Fruit fly (Drosophila melanogaster) whole organism, embryonic: ENCODE results near the gene nAChRbeta1.

Experiments used
- Bgb ChIP-seq: fragments of 200-800 bp; sonication (Bioruptor generic); IDR thresholded peaks from 2 replicates; pipeline ENCODE4 v1.3.6; 2022; ENCODE audit warnings: missing biosample characterization, missing genetic modification characterization; ENCODE audit not compliant: partially characterized antibody
- CG1024 ChIP-seq: fragments of 200-800 bp; sonication (Bioruptor generic); IDR thresholded peaks from 2 replicates; pipeline ENCODE4 v1.3.6; 2022; ENCODE audit warnings: missing biosample characterization, missing genetic modification characterization
- CG11085 ChIP-seq: fragments of 200-800 bp; sonication (Bioruptor generic); IDR thresholded peaks from 2 replicates; pipeline ENCODE4 v1.3.6; 2022; ENCODE audit warnings: missing biosample characterization, missing genetic modification characterization
- CG11247 ChIP-seq: fragments of 200-800 bp; sonication (Bioruptor generic); IDR thresholded peaks from 2 replicates; pipeline ENCODE4 v1.3.6; 2022; ENCODE audit warnings: missing biosample characterization, missing genetic modification characterization
- CG11456 ChIP-seq: fragments of 200-800 bp; sonication (Bioruptor generic); IDR thresholded peaks from 3 replicates; pipeline ENCODE4 v1.3.6; 2022; ENCODE audit warnings: missing biosample characterization, missing genetic modification characterization
- CG11504 ChIP-seq: fragments of 200-800 bp; sonication (Bioruptor generic); optimal IDR thresholded peaks from 3 replicates; lab custom pipeline; 2019; ENCODE audit warnings: missing biosample characterization, mild to moderate bottlenecking, missing genetic modification characterization, moderate library complexity
- CG12219 ChIP-seq: fragments of 200-800 bp; sonication (Bioruptor generic); optimal IDR thresholded peaks from 3 replicates; lab custom pipeline; 2018; ENCODE audit warnings: missing biosample characterization, mild to moderate bottlenecking, missing genetic modification characterization
- CG12744 ChIP-seq: fragments of 200-800 bp; sonication (Bioruptor generic); optimal IDR thresholded peaks from 2 replicates; lab custom pipeline; 2016; ENCODE audit warnings: missing biosample characterization, missing genetic modification characterization
- CG13123 ChIP-seq: fragments of 200-800 bp; sonication (Bioruptor generic); optimal IDR thresholded peaks from 2 replicates; lab custom pipeline; 2016; ENCODE audit warnings: missing biosample characterization, missing genetic modification characterization
- CG13775 ChIP-seq: fragments of 200-800 bp; sonication (Bioruptor generic); optimal IDR thresholded peaks from 3 replicates; lab custom pipeline; 2017; ENCODE audit warnings: missing biosample characterization, mild to moderate bottlenecking, missing genetic modification characterization
- CG14667 ChIP-seq: fragments of 200-800 bp; sonication (Bioruptor generic); IDR thresholded peaks from 2 replicates; pipeline ENCODE4 v1.3.6; 2022; ENCODE audit warnings: missing biosample characterization, missing genetic modification characterization
- CG16815 ChIP-seq: fragments of 200-800 bp; sonication (Bioruptor generic); optimal IDR thresholded peaks from 3 replicates; lab custom pipeline; 2017; ENCODE audit warnings: missing biosample characterization, mild to moderate bottlenecking, missing genetic modification characterization
- CG17328 ChIP-seq: fragments of 200-800 bp; sonication (Bioruptor generic); IDR thresholded peaks from 2 replicates; pipeline ENCODE4 v1.3.6; 2022; ENCODE audit warnings: missing biosample characterization, missing genetic modification characterization
- CG1832 ChIP-seq: fragments of 200-800 bp; sonication (Bioruptor generic); optimal IDR thresholded peaks from 2 replicates; lab custom pipeline; 2017; ENCODE audit warnings: missing biosample characterization, mild to moderate bottlenecking, missing genetic modification characterization, inconsistent platforms
- CG18599 ChIP-seq: fragments of 200-800 bp; sonication (Bioruptor generic); optimal IDR thresholded peaks from 3 replicates; lab custom pipeline; 2017; ENCODE audit warnings: missing biosample characterization, missing genetic modification characterization, mild to moderate bottlenecking, moderate library complexity, missing genetic modification reagents
- CG2116 ChIP-seq: fragments of 200-800 bp; sonication (Bioruptor generic); optimal IDR thresholded peaks from 3 replicates; lab custom pipeline; 2018; ENCODE audit warnings: missing biosample characterization, mild to moderate bottlenecking, missing genetic modification characterization
- CG2875 ChIP-seq: fragments of 200-800 bp; sonication (Bioruptor generic); optimal IDR thresholded peaks from 2 replicates; lab custom pipeline; 2017; ENCODE audit warnings: missing biosample characterization, mild to moderate bottlenecking, missing genetic modification characterization, missing genetic modification reagents
- CG31224 ChIP-seq: fragments of 200-800 bp; sonication (Bioruptor generic); IDR thresholded peaks from 2 replicates; pipeline ENCODE4 v1.3.6; 2022; ENCODE audit warnings: missing biosample characterization, missing genetic modification characterization
- CG4404 ChIP-seq: fragments of 200-800 bp; sonication (Bioruptor generic); IDR thresholded peaks from 2 replicates; pipeline ENCODE4 v1.3.6; 2022; ENCODE audit warnings: missing biosample characterization, missing genetic modification characterization
- CG4730 ChIP-seq: fragments of 200-800 bp; sonication (Bioruptor generic); IDR thresholded peaks from 2 replicates; pipeline ENCODE4 v1.3.6; 2022; ENCODE audit warnings: missing biosample characterization, missing genetic modification characterization
- CG4820 ChIP-seq: fragments of 200-800 bp; sonication (Bioruptor generic); optimal IDR thresholded peaks from 3 replicates; lab custom pipeline; 2016; ENCODE audit warnings: missing biosample characterization, missing genetic modification characterization
- CG5953 ChIP-seq: fragments of 200-800 bp; sonication (Bioruptor generic); IDR thresholded peaks from 2 replicates; pipeline ENCODE4 v1.3.6; 2022; ENCODE audit warnings: missing biosample characterization, missing genetic modification characterization
- CG6175 ChIP-seq: fragments of 200-800 bp; sonication (Bioruptor generic); IDR thresholded peaks from 3 replicates; pipeline ENCODE4 v1.3.6; 2022; ENCODE audit warnings: missing biosample characterization, missing genetic modification characterization
- CG7357 ChIP-seq: fragments of 200-800 bp; sonication (Bioruptor generic); IDR thresholded peaks from 3 replicates; pipeline ENCODE4 v1.3.6; 2022; ENCODE audit warnings: missing biosample characterization, missing genetic modification characterization
- CG7745 ChIP-seq: fragments of 200-800 bp; sonication (Bioruptor generic); optimal IDR thresholded peaks from 2 replicates; lab custom pipeline; 2018; ENCODE audit warnings: missing biosample characterization, mild to moderate bottlenecking, missing genetic modification characterization, moderate library complexity
- CG8765 ChIP-seq: fragments of 200-800 bp; sonication (Bioruptor generic); IDR thresholded peaks from 2 replicates; pipeline ENCODE4 v1.3.6; 2022; ENCODE audit warnings: missing biosample characterization, missing genetic modification characterization
- Deaf1 ChIP-seq: fragments of 200-800 bp; optimal IDR thresholded peaks from 3 replicates; lab custom pipeline; 2019; ENCODE audit warnings: missing biosample characterization, mild to moderate bottlenecking, missing genetic modification characterization, moderate library complexity
- Fer3 ChIP-seq: fragments of 200-800 bp; sonication (Bioruptor generic); optimal IDR thresholded peaks from 2 replicates; lab custom pipeline; 2018; ENCODE audit warnings: missing biosample characterization, mild to moderate bottlenecking, missing genetic modification characterization, moderate library complexity
- HLH54F ChIP-seq: fragments of 200-800 bp; sonication (Bioruptor generic); optimal IDR thresholded peaks from 3 replicates; lab custom pipeline; 2016; ENCODE audit warnings: missing biosample characterization, missing genetic modification characterization
- Hr51 ChIP-seq, 2 experiments: fragments of 200-800 bp; sonication (Bioruptor generic); optimal IDR thresholded peaks; 2 replicates in 1 of 2; 3 replicates in 1 of 2; lab custom pipeline; 2016 to 2018; ENCODE audit warnings: missing biosample characterization in 2 of 2, missing genetic modification characterization in 2 of 2, mild to moderate bottlenecking in 1 of 2, moderate library complexity in 1 of 2
- Lhr ChIP-seq: fragments of 200-800 bp; sonication (Bioruptor generic); optimal IDR thresholded peaks from 3 replicates; lab custom pipeline; 2017; ENCODE audit warnings: mild to moderate bottlenecking, missing biosample characterization, missing genetic modification reagents, missing genetic modification characterization
- NC2α ChIP-seq: fragments of 200-800 bp; sonication (Bioruptor generic); optimal IDR thresholded peaks from 2 replicates; lab custom pipeline; 2016; ENCODE audit warnings: missing biosample characterization, missing genetic modification characterization
- NfI ChIP-seq: fragments of 200-800 bp; sonication (Bioruptor generic); optimal IDR thresholded peaks from 3 replicates; lab custom pipeline; 2018; ENCODE audit warnings: missing biosample characterization, mild to moderate bottlenecking, missing genetic modification characterization, moderate library complexity
- Optix ChIP-seq: fragments of 200-800 bp; sonication (Bioruptor generic); IDR thresholded peaks from 3 replicates; pipeline ENCODE4 v1.3.6; 2022; ENCODE audit warnings: missing biosample characterization, missing genetic modification characterization
- Poxn ChIP-seq: fragments of 200-800 bp; sonication (Bioruptor generic); IDR thresholded peaks from 2 replicates; pipeline ENCODE4 v1.3.6; 2022; ENCODE audit warnings: missing biosample characterization, missing genetic modification characterization
- Sry-β ChIP-seq: fragments of 200-800 bp; sonication (Bioruptor generic); optimal IDR thresholded peaks from 2 replicates; lab custom pipeline; 2018; ENCODE audit warnings: missing biosample characterization, mild to moderate bottlenecking, missing genetic modification characterization, moderate library complexity
- aop ChIP-seq: fragments of 200-800 bp; sonication (Bioruptor generic); IDR thresholded peaks from 2 replicates; pipeline ENCODE4 v1.3.6; 2022; ENCODE audit warnings: missing biosample characterization, missing genetic modification characterization
- br ChIP-seq: fragments of >200 bp; optimal IDR thresholded peaks from 2 replicates; lab custom pipeline; 2017
- da ChIP-seq: fragments of 200-800 bp; sonication (Bioruptor generic); optimal IDR thresholded peaks from 2 replicates; lab custom pipeline; 2016; ENCODE audit warnings: missing biosample characterization, missing genetic modification characterization
- hb ChIP-seq: fragments of 200-800 bp; sonication (Bioruptor generic); IDR thresholded peaks from 3 replicates; pipeline ENCODE4 v1.3.6; 2022; ENCODE audit warnings: missing biosample characterization, missing genetic modification characterization; ENCODE audit not compliant: partially characterized antibody
- lilli ChIP-seq: fragments of 200-800 bp; sonication (Bioruptor generic); optimal IDR thresholded peaks from 3 replicates; lab custom pipeline; 2016; ENCODE audit warnings: missing biosample characterization, missing genetic modification characterization
- nerfin-2 ChIP-seq: fragments of 200-800 bp; sonication (Bioruptor generic); IDR thresholded peaks from 2 replicates; pipeline ENCODE4 v1.3.6; 2022; ENCODE audit warnings: missing biosample characterization, missing genetic modification characterization; ENCODE audit not compliant: partially characterized antibody
- peb ChIP-seq: fragments of 200-800 bp; sonication (Bioruptor generic); IDR thresholded peaks from 2 replicates; pipeline ENCODE4 v1.3.6; 2022; ENCODE audit warnings: missing biosample characterization, missing genetic modification characterization
- phol ChIP-seq: fragments of 200-800 bp; sonication (Bioruptor generic); optimal IDR thresholded peaks from 3 replicates; lab custom pipeline; 2018; ENCODE audit warnings: missing biosample characterization, mild to moderate bottlenecking, missing genetic modification characterization, moderate library complexity
- ro ChIP-seq: fragments of 200-800 bp; sonication (Bioruptor generic); IDR thresholded peaks from 2 replicates; pipeline ENCODE4 v1.3.6; 2022; ENCODE audit warnings: missing biosample characterization, missing genetic modification characterization
- sd ChIP-seq: fragments of 200-800 bp; sonication (Bioruptor generic); optimal IDR thresholded peaks from 3 replicates; lab custom pipeline; 2018; ENCODE audit warnings: missing biosample characterization, mild to moderate bottlenecking, missing genetic modification characterization, moderate library complexity
- sens ChIP-seq: fragments of 200-800 bp; sonication (Bioruptor generic); peaks from one replicate; lab custom pipeline; 2016; ENCODE audit warnings: missing biosample characterization, missing genetic modification characterization
- seq ChIP-seq: fragments of 200-800 bp; sonication (Bioruptor generic); IDR thresholded peaks from 2 replicates; pipeline ENCODE4 v1.3.6; 2022; ENCODE audit warnings: missing biosample characterization, missing genetic modification characterization
- sisA ChIP-seq: fragments of 200-800 bp; sonication (Bioruptor generic); IDR thresholded peaks from 2 replicates; pipeline ENCODE4 v1.3.6; 2022; ENCODE audit warnings: missing biosample characterization, missing genetic modification characterization
- slp2 ChIP-seq: fragments of 200-800 bp; sonication (Bioruptor generic); optimal IDR thresholded peaks from 2 replicates; lab custom pipeline; 2016; ENCODE audit warnings: missing biosample characterization, missing genetic modification characterization
- sqz ChIP-seq: fragments of 200-800 bp; sonication (Bioruptor generic); optimal IDR thresholded peaks from 3 replicates; lab custom pipeline; 2018; ENCODE audit warnings: missing biosample characterization, mild to moderate bottlenecking, missing genetic modification characterization
- wor ChIP-seq: fragments of 200-800 bp; sonication (Bioruptor generic); IDR thresholded peaks from 2 replicates; pipeline ENCODE4 v1.3.6; 2022; ENCODE audit warnings: missing biosample characterization, missing genetic modification characterization

The nAChRbeta1 gene

DNA sequence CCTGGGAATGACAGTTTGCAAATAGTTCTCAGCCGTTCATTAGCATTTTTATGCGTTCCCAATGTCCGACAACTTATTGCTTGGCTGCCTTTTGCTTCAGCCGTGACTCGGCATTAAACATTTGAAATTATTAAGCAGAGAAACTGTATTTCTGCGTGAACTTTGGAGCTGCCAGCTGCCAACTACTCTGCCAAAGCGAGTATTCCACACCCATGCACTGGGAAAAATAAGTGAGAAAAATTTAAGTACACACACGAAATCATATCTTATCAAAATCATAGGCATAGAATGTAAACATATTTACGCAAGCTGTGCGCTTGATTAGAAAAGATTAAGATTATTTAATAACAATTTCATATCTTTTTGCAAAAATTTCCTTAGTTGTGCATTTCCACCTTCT lies 16.2 kb upstream of the nAChRbeta1 start (continued):
- TF ChIP-seq CG5953 (GFP tag; lab: Robert Waterston, UW) (peak; percentile 70; the same call in 1 of the 2 replicates), CG8765 (GFP tag; lab: Robert Waterston, UW) (no peak), CG13123 (GFP tag; lab: Kevin White, UChicago) (peak; percentile 18), CG18599 (GFP tag; lab: Kevin White, UChicago) (no peak), hb (GFP tag; lab: Robert Waterston, UW) (no peak), slp2 (no peak), CG14667 (no peak), sqz (GFP tag; lab: Kevin White, UChicago) (no peak), CG11456 (GFP tag; lab: Robert Waterston, UW) (peak; percentile 75), sd (tag; lab: Kevin White, UChicago) (peak; percentile 58), CG12219 (GFP tag; lab: Kevin White, UChicago) (no peak), CG4820 (GFP tag; lab: Kevin White, UChicago) (no peak), CG11085 (peak; percentile 61), CG31224 (GFP tag; lab: Robert Waterston, UW) (peak; percentile 49; the same call in 1 of the 2 replicates), NfI (GFP tag; lab: Kevin White, UChicago) (peak; percentile 56), CG6175 (GFP tag; lab: Robert Waterston, UW) (peak; percentile 72; the same call in 1 of the 3 replicates), seq (peak; percentile 75), HLH54F (peak; percentile 23), nerfin-2 (GFP tag; lab: Robert Waterston, UW) (no peak), wor (GFP tag; lab: Robert Waterston, UW) (peak; percentile 57), CG11247 (peak; percentile 64), Hr51 (GFP tag; optimal IDR thresholded peaks at IDR 0.05; lab: Kevin White, UChicago) (peak in 1 of 2 experiments; percentile 42), Bgb (no peak), CG4730 (GFP tag; lab: Robert Waterston, UW) (no peak), CG7357 (GFP tag; lab: Robert Waterston, UW) (peak; percentile 65), sisA (GFP tag; lab: Robert Waterston, UW) (peak; percentile 46; the same call in 1 of the 2 replicates), Poxn (GFP tag; lab: Robert Waterston, UW) (no peak), CG1024 (GFP tag; lab: Robert Waterston, UW) (no peak), ro (GFP tag; lab: Robert Waterston, UW) (no peak), CG17328 (GFP tag; lab: Robert Waterston, UW) (peak; percentile 69), Optix (GFP tag; lab: Robert Waterston, UW) (peak; percentile 61; the same call in 2 of the 3 replicates), NC2α (no peak), CG13775 (GFP tag; lab: Kevin White, UChicago) (peak; percentile 34), CG2875 (peak; percentile 25), CG11504 (tag; lab: Kevin White, UChicago) (peak; percentile 8), CG2116 (GFP tag; lab: Kevin White, UChicago) (no peak), CG16815 (GFP tag; lab: Kevin White, UChicago) (no peak), da (GFP tag; lab: Kevin White, UChicago) (no peak), phol (peak; percentile 14), Fer3 (tag; lab: Kevin White, UChicago) (peak; percentile 19), CG4404 (peak; percentile 34; the same call in 1 of the 2 replicates), sens (peak; percentile 80), peb (no peak), CG7745 (no peak), CG1832 (no peak), br (lab: Kevin White, UChicago) (no peak), lilli (GFP tag; lab: Kevin White, UChicago) (peak; percentile 45), CG12744 (GFP tag; lab: Kevin White, UChicago) (no peak), Deaf1 (tag; lab: Kevin White, UChicago) (no peak), aop (GFP tag; lab: Robert Waterston, UW) (no peak), Lhr (no peak), Sry-β (GFP tag; lab: Kevin White, UChicago) (no peak)
